Fruit fly (Drosophila melanogaster) whole organism, wandering third instar larva: ENCODE data around the gene PolA1.

Experiments
- Abd-B ChIP-seq: fragments of >200 bp; optimal IDR thresholded peaks from 2 replicates; lab custom pipeline; 2017; ENCODE audit warnings: missing biosample characterization, missing genetic modification characterization
- CG32264 ChIP-seq: fragments of 200-800 bp; sonication (Bioruptor generic); optimal IDR thresholded peaks from 2 replicates; lab custom pipeline; 2016; ENCODE audit warnings: missing biosample characterization, missing genetic modification characterization
- HLH106 ChIP-seq: fragments of 200-800 bp; optimal IDR thresholded peaks from 3 replicates; lab custom pipeline; 2019; ENCODE audit warnings: missing biosample characterization, mild to moderate bottlenecking, missing genetic modification characterization, moderate library complexity
- Hr78 ChIP-seq: fragments of >200 bp; optimal IDR thresholded peaks from 2 replicates; lab custom pipeline; 2017; ENCODE audit warnings: missing biosample characterization, missing genetic modification characterization
- Hr83 ChIP-seq: fragments of 200-300 bp; sonication (Bioruptor generic); optimal IDR thresholded peaks from 2 replicates; lab custom pipeline; 2016; ENCODE audit warnings: missing biosample characterization, mild to moderate bottlenecking, missing genetic modification characterization, moderate library complexity; ENCODE audit not compliant: poor library complexity, severe bottlenecking
- Myc ChIP-seq: fragments of >200 bp; optimal IDR thresholded peaks from 2 replicates; lab custom pipeline; 2017
- br ChIP-seq: fragments of 200-800 bp; sonication (Bioruptor generic); optimal IDR thresholded peaks from 2 replicates; lab custom pipeline; 2016; ENCODE audit warnings: missing biosample characterization, missing genetic modification characterization
- brk ChIP-seq: fragments of 200-800 bp; sonication (Bioruptor generic); optimal IDR thresholded peaks from 2 replicates; lab custom pipeline; 2016; ENCODE audit warnings: missing biosample characterization, mild to moderate bottlenecking, missing genetic modification characterization
- ey ChIP-seq: fragments of 200-800 bp; sonication (Bioruptor generic); optimal IDR thresholded peaks from 2 replicates; lab custom pipeline; 2016; ENCODE audit warnings: missing biosample characterization, missing genetic modification characterization
- fru ChIP-seq: fragments of 200-800 bp; sonication (Bioruptor generic); optimal IDR thresholded peaks from 3 replicates; lab custom pipeline; 2016; ENCODE audit warnings: missing biosample characterization, mild to moderate bottlenecking, missing genetic modification characterization
- h ChIP-seq: fragments of 200-800 bp; sonication (Bioruptor generic); optimal IDR thresholded peaks from 3 replicates; lab custom pipeline; 2016; ENCODE audit warnings: missing biosample characterization, mild to moderate bottlenecking, missing genetic modification characterization
- sage ChIP-seq: fragments of 200-800 bp; sonication (Bioruptor generic); optimal IDR thresholded peaks from 2 replicates; lab custom pipeline; 2016; ENCODE audit warnings: missing biosample characterization, mild to moderate bottlenecking, missing genetic modification characterization
- tai ChIP-seq: sonication (Bioruptor generic); optimal IDR thresholded peaks from 2 replicates; lab custom pipeline; 2016; ENCODE audit warnings: missing biosample characterization, missing genetic modification characterization

dm6 chr3R:21701529-21701928 lies 30.0 kb upstream of the PolA1 start:
- TF ChIP-seq Myc: no peak
- TF ChIP-seq fru: no peak
- no peak for TF ChIP-seq Hr83
- TF ChIP-seq Abd-B: no peak
- TF ChIP-seq brk (GFP tag; lab: Kevin White, UChicago): no peak
- no peak for TF ChIP-seq HLH106 (tag; lab: Kevin White, UChicago)
- TF ChIP-seq tai (GFP tag; lab: Kevin White, UChicago): no peak
- no peak for TF ChIP-seq Hr78 (GFP tag; lab: Kevin White, UChicago)
- no peak for TF ChIP-seq ey
- TF ChIP-seq CG32264 (GFP tag; lab: Kevin White, UChicago): no peak
- no peak for TF ChIP-seq sage (GFP tag; lab: Kevin White, UChicago)
- TF ChIP-seq br (GFP tag; lab: Kevin White, UChicago): no peak
- no peak for TF ChIP-seq h (GFP tag; lab: Kevin White, UChicago)
